Worm (Caenorhabditis elegans) whole organism, L4 larva: Measurements from ENCODE around the gene fbxo-11.2.

ENCODE experiments used
- F49E8.2 ChIP-seq: sonication (generic microtip); optimal IDR thresholded peaks from 2 replicates; lab custom pipeline; 2016; ENCODE audit warnings: missing compliant biosample characterization, mild to moderate bottlenecking, missing genetic modification characterization, borderline replicate concordance
- ama-1 ChIP-seq: fragments of 150-350 bp; optimal IDR thresholded peaks from 2 replicates; lab custom pipeline; 2014; ENCODE audit warnings: inconsistent platforms, mixed read lengths
- dve-1 ChIP-seq: sonication (generic microtip); optimal IDR thresholded peaks from 2 replicates; lab custom pipeline; 2017; ENCODE audit warnings: antibody characterized with exemption, mild to moderate bottlenecking, missing genetic modification characterization, missing compliant biosample characterization; ENCODE audit not compliant: insufficient read depth
- egl-27 ChIP-seq: sonication (generic microtip); optimal IDR thresholded peaks from 3 replicates; lab custom pipeline; 2017; ENCODE audit warnings: missing biosample characterization, missing genetic modification reagents, missing genetic modification characterization
- egl-43 ChIP-seq: fragments of 200-800 bp; sonication (Bioruptor generic); IDR thresholded peaks from 2 replicates; pipeline ENCODE4 v1.3.6; 2022; ENCODE audit warnings: missing genetic modification reagents, missing genetic modification characterization, missing compliant biosample characterization
- mxl-2 ChIP-seq: fragments of 200-800 bp; sonication (Bioruptor generic); conservative IDR thresholded peaks from 2 replicates; pipeline ENCODE4 v1.3.6; 2022; ENCODE audit warnings: missing genetic modification reagents, missing genetic modification characterization, missing compliant biosample characterization
- nhr-10 ChIP-seq: fragments of 150-350 bp; optimal IDR thresholded peaks from 2 replicates; lab custom pipeline; 2014; ENCODE audit warnings: missing biosample characterization, missing genetic modification characterization
- nhr-237 ChIP-seq: sonication (generic microtip); optimal IDR thresholded peaks from 2 replicates; lab custom pipeline; 2017; ENCODE audit warnings: missing biosample characterization, missing genetic modification characterization
- nhr-28 ChIP-seq: fragments of 150-350 bp; optimal IDR thresholded peaks from 2 replicates; lab custom pipeline; 2014; ENCODE audit warnings: missing biosample characterization, missing genetic modification characterization
- nhr-77 ChIP-seq: fragments of 150-350 bp; optimal IDR thresholded peaks from 2 replicates; lab custom pipeline; 2014; ENCODE audit warnings: missing biosample characterization, missing genetic modification characterization
- rbr-2 ChIP-seq: sonication (generic microtip); optimal IDR thresholded peaks from 2 replicates; lab custom pipeline; 2016; ENCODE audit warnings: missing genotype, missing genetic modification characterization, missing compliant biosample characterization
- unc-130 ChIP-seq: sonication (generic microtip); optimal IDR thresholded peaks from 2 replicates; lab custom pipeline; 2016; ENCODE audit warnings: missing genetic modification reagents, missing genetic modification characterization, missing compliant biosample characterization
- unc-39 ChIP-seq: sonication (generic microtip); optimal IDR thresholded peaks from 2 replicates; lab custom pipeline; 2017; ENCODE audit warnings: missing biosample characterization, missing genetic modification characterization

DNA sequence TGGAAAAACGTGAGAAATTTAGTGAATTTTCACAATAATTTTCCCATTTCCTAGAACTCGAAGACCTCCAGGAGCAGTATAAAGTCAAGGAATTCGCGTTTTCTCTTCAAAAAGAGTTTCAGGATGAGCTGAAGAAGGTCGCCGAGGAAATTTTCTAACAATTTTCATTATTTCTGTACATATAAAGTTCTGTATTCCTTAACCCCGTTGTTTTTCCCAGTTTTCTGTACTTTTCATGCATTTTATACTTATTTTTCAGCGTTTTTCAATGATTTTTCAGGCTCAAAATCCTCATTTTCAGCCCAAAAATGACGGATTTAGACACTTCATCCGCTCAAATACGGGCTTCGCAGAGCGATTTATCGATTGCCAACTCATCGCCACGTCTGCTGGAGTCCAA, 28.1 kb upstream of the fbxo-11.2 start, which contains the start of gene par-2:
- TF ChIP-seq nhr-77 (tag; lab: Kevin White, UChicago): no peak
- TF ChIP-seq mxl-2 (GFP tag; lab: Robert Waterston, UW): no peak
- TF ChIP-seq nhr-28 (tag; lab: Kevin White, UChicago): no peak
- no peak for TF ChIP-seq nhr-10
- no peak for TF ChIP-seq rbr-2
- no peak for TF ChIP-seq dve-1 (tag; lab: Kevin White, UChicago)
- TF ChIP-seq ama-1 (lab: Kevin White, UChicago): no peak
- no peak for TF ChIP-seq unc-130 (GFP tag; lab: Kevin White, UChicago)
- no peak for TF ChIP-seq unc-39
- TF ChIP-seq nhr-237 (tag; lab: Kevin White, UChicago): no peak
- no peak for TF ChIP-seq egl-27 (tag; lab: Kevin White, UChicago)
- no peak for TF ChIP-seq egl-43
- TF ChIP-seq F49E8.2 (tag; lab: Kevin White, UChicago): no peak
